Worm (Caenorhabditis elegans) whole organism, midembryonic: ENCODE data around the gene F47C12.6.

Source experiments
- flt-1 ChIP-seq: fragments of 200-800 bp; sonication (Bioruptor generic); IDR thresholded peaks from 2 replicates; pipeline ENCODE4 v1.3.6; 2022; ENCODE audit warnings: missing genetic modification characterization, missing compliant biosample characterization
- med-1 ChIP-seq: sonication (generic microtip); optimal IDR thresholded peaks from 2 replicates; lab custom pipeline; 2017; ENCODE audit warnings: missing genetic modification characterization, mild to moderate bottlenecking, missing compliant biosample characterization, antibody characterized with exemption, missing genetic modification reagents; ENCODE audit not compliant: insufficient read depth

- TF ChIP-seq flt-1 (no peak), med-1 (no peak)
Observed at ce11 chrIV:3965013-3965412, 28.2 kb downstream of the F47C12.6 start, which contains the start of gene clec-76.
